Worm (Caenorhabditis elegans): Measurements from ENCODE around the gene rsf-1.

DNA sequence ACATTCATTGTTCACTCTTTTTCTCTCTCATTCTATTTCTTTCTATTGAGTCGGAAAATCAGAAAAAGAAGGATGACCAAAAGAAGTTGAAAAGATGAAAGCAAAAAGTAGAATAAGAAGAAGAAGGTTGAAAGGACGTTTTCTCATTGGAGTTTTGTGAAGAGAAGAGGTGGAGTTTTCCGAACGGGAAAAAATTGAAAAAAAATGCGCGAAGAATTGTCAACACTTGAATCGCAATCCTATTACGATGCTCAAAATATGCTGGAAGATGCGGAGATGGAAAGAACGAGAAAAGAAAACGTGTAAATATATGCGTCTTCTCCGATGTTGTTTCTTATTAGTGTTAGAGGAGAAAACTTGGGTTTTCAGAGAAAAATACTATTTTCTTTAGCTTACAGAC is 27.2 kb downstream of the rsf-1 start:
- no peak for TF ChIP-seq unc-62 (GFP tag; optimal IDR thresholded peaks at IDR 0.05)
- TF ChIP-seq lin-13 (GFP tag; optimal IDR thresholded peaks at IDR 0.05) = no peak
- no peak for TF ChIP-seq nhr-77 (tag; optimal IDR thresholded peaks at IDR 0.05)
- no peak for TF ChIP-seq irx-1 (tag; optimal IDR thresholded peaks at IDR 0.05)
- no peak for TF ChIP-seq rnt-1 (tag; optimal IDR thresholded peaks at IDR 0.05)
- TF ChIP-seq tlp-1 (tag; optimal IDR thresholded peaks at IDR 0.05) = no peak
- TF ChIP-seq ces-1 (GFP tag; optimal IDR thresholded peaks at IDR 0.05) = no peak
- TF ChIP-seq nhr-237 (tag; optimal IDR thresholded peaks at IDR 0.05) = no peak
- TF ChIP-seq snpc-4 (tag; optimal IDR thresholded peaks at IDR 0.05) = no peak
- TF ChIP-seq alr-1 (tag; optimal IDR thresholded peaks at IDR 0.05; ENCODE audit: borderline replicate concordance) = no peak
- no peak for TF ChIP-seq skn-1 (tag; optimal IDR thresholded peaks at IDR 0.05)
- TF ChIP-seq lin-35 (GFP tag; optimal IDR thresholded peaks at IDR 0.05) = no peak
